Worm (Caenorhabditis elegans): ENCODE results near the gene wrt-2.

The wrt-2 gene

DNA sequence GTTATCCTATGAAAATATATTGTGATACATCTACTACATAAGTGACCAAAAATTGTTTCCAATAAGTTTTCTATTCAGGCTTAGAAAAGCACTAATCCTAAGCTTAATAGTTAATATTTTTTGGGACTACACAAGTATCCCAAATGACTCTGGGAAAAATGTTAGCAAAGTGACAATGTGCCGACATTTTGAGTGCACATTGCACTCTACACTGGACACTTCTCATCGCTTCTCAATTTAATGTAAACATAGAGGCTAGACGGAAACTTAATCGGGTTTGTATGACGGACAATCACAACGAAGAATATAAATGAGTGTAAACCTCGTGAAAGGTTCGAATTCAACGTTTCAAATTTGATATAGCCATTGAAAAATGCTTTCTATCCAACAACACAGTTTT, 17.5 kb upstream of the wrt-2 start (continued):
- TF ChIP-seq dmd-6 (GFP tag; IDR thresholded peaks at IDR 0.05): peak; percentile 50
- TF ChIP-seq nhr-102 (tag; optimal IDR thresholded peaks at IDR 0.05): peak; percentile 40
- TF ChIP-seq nhr-25 (tag; optimal IDR thresholded peaks at IDR 0.05; ENCODE audit: borderline replicate concordance, insufficient read depth): no peak

DNA sequence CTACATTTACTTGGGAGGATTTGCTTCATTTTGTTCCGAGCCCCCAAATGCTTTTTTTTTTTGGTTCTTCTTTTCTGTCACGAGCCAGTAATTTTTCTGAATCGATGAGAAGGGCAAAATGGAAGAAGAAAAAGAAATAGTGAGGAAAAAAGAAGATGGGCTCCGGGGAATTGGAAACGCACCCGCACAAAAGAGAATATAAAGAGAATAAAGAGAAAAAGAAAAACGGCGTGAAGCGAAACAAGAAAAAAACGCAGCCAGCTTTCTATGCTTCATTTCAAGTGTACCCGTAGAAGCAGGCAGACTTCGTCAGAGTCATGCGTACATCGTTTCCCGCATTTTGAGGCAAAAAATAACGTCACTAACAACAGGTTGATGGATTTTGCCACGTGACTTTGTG, 16.9 kb upstream of the wrt-2 start:
- no peak for TF ChIP-seq Y48G9A.11 (GFP tag; IDR thresholded peaks at IDR 0.05)
- peak in 1 of 2 experiments; percentile 64 for TF ChIP-seq mdl-1 (tag; optimal IDR thresholded peaks at IDR 0.05)
- TF ChIP-seq zfp-2 (tag; optimal IDR thresholded peaks at IDR 0.05): no peak
- TF ChIP-seq sdz-12 (GFP tag; optimal IDR thresholded peaks at IDR 0.05): no peak
- TF ChIP-seq dmd-9 (GFP tag; IDR thresholded peaks at IDR 0.05): no peak
- no peak for TF ChIP-seq F26F4.8 (GFP tag; conservative IDR thresholded peaks at IDR 0.05)
- TF ChIP-seq ces-1 (GFP tag; optimal IDR thresholded peaks at IDR 0.05): peak; percentile 49
- TF ChIP-seq spr-1 (tag; optimal IDR thresholded peaks at IDR 0.05): no peak
- peak; percentile 15; the same call in 1 of the 2 replicates for TF ChIP-seq mdt-29 (GFP tag; IDR thresholded peaks at IDR 0.05)
- no peak for TF ChIP-seq ceh-44 (GFP tag; IDR thresholded peaks at IDR 0.05)
- peak; percentile 6 for TF ChIP-seq rbr-2 (tag; optimal IDR thresholded peaks at IDR 0.05)
- TF ChIP-seq tag-97 (GFP tag; IDR thresholded peaks at IDR 0.05): no peak
- no peak for TF ChIP-seq daf-19 (GFP tag; conservative IDR thresholded peaks at IDR 0.05)
- TF ChIP-seq hlh-11 (tag; optimal IDR thresholded peaks at IDR 0.05): peak; percentile 19
- TF ChIP-seq lin-13 (GFP tag; optimal IDR thresholded peaks at IDR 0.05): peak; percentile 3
- no peak; the same call in 1 of the 2 replicates for TF ChIP-seq ctbp-1 (GFP tag; IDR thresholded peaks at IDR 0.05)
- no peak for TF ChIP-seq pqm-1 (tag; optimal IDR thresholded peaks at IDR 0.05)
- peak; percentile 27 to 36 for TF ChIP-seq lsy-2 (tag; optimal IDR thresholded peaks at IDR 0.05)
- no peak for TF ChIP-seq unc-130 (GFP tag; optimal IDR thresholded peaks at IDR 0.05)
- TF ChIP-seq ceh-62 (tag; optimal IDR thresholded peaks at IDR 0.05): no peak
- no peak for TF ChIP-seq lir-3 (tag; optimal IDR thresholded peaks at IDR 0.05)
- TF ChIP-seq dmd-8 (GFP tag; IDR thresholded peaks at IDR 0.05): no peak
- TF ChIP-seq ceh-28 (tag; optimal IDR thresholded peaks at IDR 0.05): no peak
- TF ChIP-seq nhr-102 (tag; optimal IDR thresholded peaks at IDR 0.05): no peak
- TF ChIP-seq unc-62 (GFP tag; optimal IDR thresholded peaks at IDR 0.05 in 1 of 2): peak in 1 of 2 experiments; percentile 76
- TF ChIP-seq unc-62 (tag; optimal IDR thresholded peaks at IDR 0.05): no peak
- 0 out of 2 replicates have a peak, but pooled peaks have one; percentile 36 for TF ChIP-seq ceh-20 (GFP tag; IDR thresholded peaks at IDR 0.05)
- TF ChIP-seq tra-1 (GFP tag; IDR thresholded peaks at IDR 0.05): no peak
- no peak for TF ChIP-seq nhr-42 (GFP tag; IDR thresholded peaks at IDR 0.05)
- peak; percentile 83 for TF ChIP-seq hlh-30 (tag; optimal IDR thresholded peaks at IDR 0.05; ENCODE audit: insufficient read depth)
- TF ChIP-seq F44E2.7 (GFP tag; IDR thresholded peaks at IDR 0.05): no peak
- TF ChIP-seq fkh-10 (GFP tag; optimal IDR thresholded peaks at IDR 0.05): peak; percentile 79
- TF ChIP-seq mxl-3 (GFP tag; optimal IDR thresholded peaks at IDR 0.05): no peak
- no peak for TF ChIP-seq ceh-32 (tag; optimal IDR thresholded peaks at IDR 0.05; ENCODE audit: poor library complexity)
- 0 out of 2 replicates have a peak, but pooled peaks have one; percentile 15 for TF ChIP-seq ZK337.2 (GFP tag; IDR thresholded peaks at IDR 0.05)
- TF ChIP-seq nhr-6 (tag; optimal IDR thresholded peaks at IDR 0.05): no peak
- TF ChIP-seq zip-11 (GFP tag; IDR thresholded peaks at IDR 0.05): no peak
- TF ChIP-seq nhr-41 (GFP tag; IDR thresholded peaks at IDR 0.05): no peak
- TF ChIP-seq snpc-4 (tag; optimal IDR thresholded peaks at IDR 0.05): no peak
- no peak for TF ChIP-seq set-16 (GFP tag; IDR thresholded peaks at IDR 0.05)
- TF ChIP-seq attf-4 (tag; optimal IDR thresholded peaks at IDR 0.05): no peak
- peak; percentile 19 for TF ChIP-seq mes-2 (tag; optimal IDR thresholded peaks at IDR 0.05; ENCODE audit: poor library complexity, severe bottlenecking)
- TF ChIP-seq hif-1 (tag; optimal IDR thresholded peaks at IDR 0.05): peak in 1 of 2 experiments; percentile 66
- TF ChIP-seq ztf-7 (tag; optimal IDR thresholded peaks at IDR 0.05): no peak
- TF ChIP-seq spr-3 (GFP tag; optimal IDR thresholded peaks at IDR 0.05): no peak
- no peak for TF ChIP-seq vab-7 (GFP tag; IDR thresholded peaks at IDR 0.05)
- no peak for TF ChIP-seq dmd-6 (GFP tag; IDR thresholded peaks at IDR 0.05)
- no peak for TF ChIP-seq duxl-1 (tag; optimal IDR thresholded peaks at IDR 0.05; ENCODE audit: poor library complexity)

All from whole organism, L4 larva.